Worm (Caenorhabditis elegans) whole organism, L4 larva: ENCODE data around the gene fbxb-75.

Experiments used
- D1046.2 ChIP-seq: fragments of 200-800 bp; sonication (Bioruptor generic); IDR thresholded peaks from 2 replicates; pipeline ENCODE4 v1.3.6; 2022; ENCODE audit warnings: missing genetic modification characterization, missing compliant biosample characterization
- F10B5.3 ChIP-seq: sonication (generic microtip); optimal IDR thresholded peaks from 2 replicates; lab custom pipeline; 2016; ENCODE audit warnings: mild to moderate bottlenecking, missing genetic modification characterization, missing compliant biosample characterization
- F26F4.8 ChIP-seq: fragments of 200-800 bp; sonication (Bioruptor generic); conservative IDR thresholded peaks from 2 replicates; pipeline ENCODE4 v1.3.6; 2022; ENCODE audit warnings: missing genetic modification characterization, missing compliant biosample characterization
- F44E2.7 ChIP-seq: fragments of 200-800 bp; sonication (Bioruptor generic); IDR thresholded peaks from 2 replicates; pipeline ENCODE4 v2.1.2; 2022; ENCODE audit warnings: missing genetic modification characterization, missing compliant biosample characterization
- F49E8.2 ChIP-seq: sonication (generic microtip); optimal IDR thresholded peaks from 2 replicates; lab custom pipeline; 2016; ENCODE audit warnings: missing compliant biosample characterization, mild to moderate bottlenecking, missing genetic modification characterization, borderline replicate concordance
- R02D3.7 ChIP-seq: fragments of 150-350 bp; sonication (generic microtip); optimal IDR thresholded peaks from 3 replicates; lab custom pipeline; 2014; ENCODE audit warnings: missing biosample characterization, missing genetic modification characterization
- T26A8.4 ChIP-seq: fragments of 200-800 bp; sonication (Bioruptor generic); IDR thresholded peaks from 2 replicates; pipeline ENCODE4 v1.3.6; 2022; ENCODE audit warnings: missing genetic modification characterization, missing compliant biosample characterization
- Y5F2A.4 ChIP-seq: fragments of 200-800 bp; sonication (Bioruptor generic); optimal IDR thresholded peaks from 2 replicates; lab custom pipeline; 2018; ENCODE audit warnings: mild to moderate bottlenecking, missing genetic modification characterization, missing compliant biosample characterization
- Y75B8A.6 ChIP-seq: fragments of 200-800 bp; sonication (Bioruptor generic); IDR thresholded peaks from 2 replicates; pipeline ENCODE4 v1.3.6; 2022; ENCODE audit warnings: missing genetic modification reagents, missing genetic modification characterization, missing compliant biosample characterization
- ZK337.2 ChIP-seq: fragments of 200-800 bp; sonication (Bioruptor generic); IDR thresholded peaks from 2 replicates; pipeline ENCODE4 v1.3.6; 2022; ENCODE audit warnings: missing genetic modification reagents, missing genetic modification characterization, missing compliant biosample characterization
- ZK546.5 ChIP-seq, 2 experiments: sonication (generic microtip); optimal IDR thresholded peaks; 2 replicates each; lab custom pipeline; 2017; ENCODE audit warnings: missing biosample characterization in 2 of 2, missing genetic modification characterization in 2 of 2
- aha-1 ChIP-seq: fragments of 150-350 bp; peaks from one replicate; lab custom pipeline; 2014; ENCODE audit warnings: missing biosample characterization, missing genetic modification characterization
- aly-2 ChIP-seq: sonication (generic microtip); optimal IDR thresholded peaks from 2 replicates; lab custom pipeline; 2018; ENCODE audit warnings: missing biosample characterization, missing genetic modification characterization
- arid-1 ChIP-seq: fragments of 200-800 bp; sonication (Bioruptor generic); conservative IDR thresholded peaks from 2 replicates; pipeline ENCODE4 v1.3.6; 2022; ENCODE audit warnings: missing genetic modification reagents, missing genetic modification characterization, missing compliant biosample characterization
- attf-4 ChIP-seq: sonication (generic microtip); optimal IDR thresholded peaks from 3 replicates; lab custom pipeline; 2017; ENCODE audit warnings: missing biosample characterization, missing genetic modification characterization
- ceh-20 ChIP-seq: fragments of 200-800 bp; sonication (Bioruptor generic); IDR thresholded peaks from 2 replicates; pipeline ENCODE4 v1.3.6; 2022; ENCODE audit warnings: missing genetic modification reagents, missing genetic modification characterization, missing compliant biosample characterization
- ceh-28 ChIP-seq: fragments of 150-350 bp; optimal IDR thresholded peaks from 2 replicates; lab custom pipeline; 2014; ENCODE audit warnings: missing biosample characterization, missing genetic modification reagents, missing genetic modification characterization
- ceh-44 ChIP-seq: fragments of 200-800 bp; sonication (Bioruptor generic); IDR thresholded peaks from 2 replicates; pipeline ENCODE4 v1.3.6; 2022; ENCODE audit warnings: missing genetic modification reagents, missing genetic modification characterization, missing compliant biosample characterization
- ceh-62 ChIP-seq: sonication (generic microtip); optimal IDR thresholded peaks from 2 replicates; lab custom pipeline; 2017; ENCODE audit warnings: missing biosample characterization, missing genetic modification characterization
- ceh-82 ChIP-seq: sonication (generic microtip); optimal IDR thresholded peaks from 2 replicates; lab custom pipeline; 2017; ENCODE audit warnings: missing biosample characterization, missing genetic modification characterization
- ces-1 ChIP-seq: fragments of 150-350 bp; sonication (generic microtip); optimal IDR thresholded peaks from 4 replicates; lab custom pipeline; 2014; ENCODE audit warnings: missing biosample characterization, missing genetic modification reagents, missing genetic modification characterization
- ctbp-1 ChIP-seq: fragments of 200-800 bp; sonication (Bioruptor generic); IDR thresholded peaks from 2 replicates; pipeline ENCODE4 v1.3.6; 2022; ENCODE audit warnings: missing genetic modification reagents, missing genetic modification characterization, missing compliant biosample characterization
- daf-19 ChIP-seq: fragments of 200-800 bp; sonication (Bioruptor generic); conservative IDR thresholded peaks from 2 replicates; pipeline ENCODE4 v1.3.6; 2022; ENCODE audit warnings: missing genetic modification characterization, missing compliant biosample characterization
- dmd-8 ChIP-seq: fragments of 200-800 bp; sonication (Bioruptor generic); IDR thresholded peaks from 2 replicates; pipeline ENCODE4 v1.3.6; 2022; ENCODE audit warnings: missing genetic modification characterization, missing compliant biosample characterization
- dpl-1 ChIP-seq: fragments of 150-350 bp; optimal IDR thresholded peaks from 2 replicates; lab custom pipeline; 2014; ENCODE audit warnings: missing biosample characterization, missing genetic modification reagents, missing genetic modification characterization
- egl-27 ChIP-seq: sonication (generic microtip); optimal IDR thresholded peaks from 3 replicates; lab custom pipeline; 2017; ENCODE audit warnings: missing biosample characterization, missing genetic modification reagents, missing genetic modification characterization
- hlh-11 ChIP-seq: fragments of 200-800 bp; sonication (Bioruptor generic); optimal IDR thresholded peaks from 2 replicates; lab custom pipeline; 2018; ENCODE audit warnings: mild to moderate bottlenecking, missing genetic modification characterization, missing compliant biosample characterization
- hlh-30 ChIP-seq: sonication (generic microtip); optimal IDR thresholded peaks from 2 replicates; lab custom pipeline; 2017; ENCODE audit warnings: antibody characterized with exemption, mild to moderate bottlenecking, missing genetic modification characterization, missing compliant biosample characterization; ENCODE audit not compliant: insufficient read depth
- hmg-1.1 ChIP-seq: fragments of 200-800 bp; sonication (Bioruptor generic); IDR thresholded peaks from 2 replicates; pipeline ENCODE4 v1.3.6; 2022; ENCODE audit warnings: missing genetic modification reagents, missing genetic modification characterization, missing compliant biosample characterization
- lim-7 ChIP-seq: fragments of 200-800 bp; sonication (Bioruptor generic); IDR thresholded peaks from 2 replicates; pipeline ENCODE4 v1.3.6; 2022; ENCODE audit warnings: missing genetic modification characterization, missing compliant biosample characterization
- lin-1 ChIP-seq: fragments of 200-800 bp; sonication (Bioruptor generic); IDR thresholded peaks from 2 replicates; pipeline ENCODE4 v1.3.6; 2022; ENCODE audit warnings: missing genetic modification reagents, missing genetic modification characterization, missing compliant biosample characterization
- lin-13 ChIP-seq: fragments of 150-350 bp; optimal IDR thresholded peaks from 2 replicates; lab custom pipeline; 2014; ENCODE audit warnings: missing biosample characterization, missing genetic modification reagents, missing genetic modification characterization
- lin-38 ChIP-seq: fragments of 200-800 bp; sonication (Bioruptor generic); IDR thresholded peaks from 2 replicates; pipeline ENCODE4 v1.3.6; 2022; ENCODE audit warnings: missing genetic modification reagents, missing genetic modification characterization, missing compliant biosample characterization
- lin-39 ChIP-seq: fragments of 150-350 bp; optimal IDR thresholded peaks from 2 replicates; lab custom pipeline; 2014; ENCODE audit warnings: missing biosample characterization, missing genetic modification reagents, missing genetic modification characterization
- lsy-2 ChIP-seq, 2 experiments: fragments of 150-350 bp in 1 of 2; sonication (generic microtip) in 1 of 2; optimal IDR thresholded peaks; 2 replicates each; lab custom pipeline; 2014 to 2017; ENCODE audit warnings: missing biosample characterization in 2 of 2, missing genetic modification characterization in 2 of 2
- madf-9 ChIP-seq: fragments of 200-800 bp; sonication (Bioruptor generic); conservative IDR thresholded peaks from 2 replicates; pipeline ENCODE4 v1.3.6; 2022; ENCODE audit warnings: missing genetic modification reagents, missing genetic modification characterization, missing compliant biosample characterization
- mdl-1 ChIP-seq, 2 experiments: fragments of 150-350 bp in 1 of 2; sonication (generic microtip) in 1 of 2; optimal IDR thresholded peaks; 2 replicates each; lab custom pipeline; 2014 to 2017; ENCODE audit warnings: missing biosample characterization in 2 of 2, missing genetic modification characterization in 2 of 2
- mdt-29 ChIP-seq: fragments of 200-800 bp; sonication (Bioruptor generic); IDR thresholded peaks from 2 replicates; pipeline ENCODE4 v1.3.6; 2022; ENCODE audit warnings: missing genetic modification reagents, missing genetic modification characterization, missing compliant biosample characterization
- mxl-2 ChIP-seq: fragments of 200-800 bp; sonication (Bioruptor generic); conservative IDR thresholded peaks from 2 replicates; pipeline ENCODE4 v1.3.6; 2022; ENCODE audit warnings: missing genetic modification reagents, missing genetic modification characterization, missing compliant biosample characterization
- nhr-102 ChIP-seq: sonication (generic microtip); optimal IDR thresholded peaks from 2 replicates; lab custom pipeline; 2016; ENCODE audit warnings: mild to moderate bottlenecking, missing genetic modification characterization, moderate library complexity, missing compliant biosample characterization
- nhr-111 ChIP-seq: fragments of 200-800 bp; sonication (Bioruptor generic); optimal IDR thresholded peaks from 2 replicates; lab custom pipeline; 2018; ENCODE audit warnings: mild to moderate bottlenecking, missing genetic modification characterization, missing compliant biosample characterization
- nhr-48 ChIP-seq: sonication (generic microtip); optimal IDR thresholded peaks from 2 replicates; lab custom pipeline; 2016; ENCODE audit warnings: mild to moderate bottlenecking, missing genetic modification characterization, missing compliant biosample characterization
- nhr-6 ChIP-seq: fragments of 150-350 bp; optimal IDR thresholded peaks from 2 replicates; lab custom pipeline; 2014; ENCODE audit warnings: missing biosample characterization, missing genetic modification characterization
- nhr-77 ChIP-seq: fragments of 150-350 bp; optimal IDR thresholded peaks from 2 replicates; lab custom pipeline; 2014; ENCODE audit warnings: missing biosample characterization, missing genetic modification characterization
- rbr-2 ChIP-seq: sonication (generic microtip); optimal IDR thresholded peaks from 2 replicates; lab custom pipeline; 2016; ENCODE audit warnings: missing genotype, missing genetic modification characterization, missing compliant biosample characterization
- set-16 ChIP-seq: fragments of 200-800 bp; sonication (Bioruptor generic); IDR thresholded peaks from 2 replicates; pipeline ENCODE4 v1.3.6; 2022; ENCODE audit warnings: missing genetic modification reagents, missing genetic modification characterization, missing compliant biosample characterization
- skn-1 ChIP-seq: fragments of 150-350 bp; optimal IDR thresholded peaks from 2 replicates; lab custom pipeline; 2014; ENCODE audit warnings: missing biosample characterization, missing genetic modification characterization
- snpc-1.2 ChIP-seq: fragments of 200-800 bp; sonication (Bioruptor generic); IDR thresholded peaks from 2 replicates; pipeline ENCODE4 v1.3.6; 2022; ENCODE audit warnings: missing genetic modification reagents, missing genetic modification characterization, missing compliant biosample characterization
- unc-39 ChIP-seq: sonication (generic microtip); optimal IDR thresholded peaks from 2 replicates; lab custom pipeline; 2017; ENCODE audit warnings: missing biosample characterization, missing genetic modification characterization
- zfp-2 ChIP-seq: sonication (generic microtip); optimal IDR thresholded peaks from 2 replicates; lab custom pipeline; 2016; ENCODE audit warnings: mild to moderate bottlenecking, missing genetic modification characterization, missing compliant biosample characterization
- zfp-3 ChIP-seq: fragments of 200-800 bp; sonication (Bioruptor generic); conservative IDR thresholded peaks from 2 replicates; pipeline ENCODE4 v1.3.6; 2022; ENCODE audit warnings: missing genetic modification reagents, missing genetic modification characterization, missing compliant biosample characterization
- ztf-11 ChIP-seq: fragments of 150-350 bp; optimal IDR thresholded peaks from 2 replicates; lab custom pipeline; 2014; ENCODE audit warnings: missing biosample characterization, missing genetic modification characterization
- ztf-7 ChIP-seq: fragments of 150-350 bp; optimal IDR thresholded peaks from 2 replicates; lab custom pipeline; 2014; ENCODE audit warnings: missing biosample characterization, missing genetic modification characterization

Gene fbxb-75

ce11 chrIV:4477009-4477471 is 36.1 kb upstream of the fbxb-75 start, which contains the start of gene M01H9.3 (continued):
- TF ChIP-seq nhr-77 (tag; lab: Kevin White, UChicago) (peak; percentile 20), ceh-44 (GFP tag; lab: Robert Waterston, UW) (no peak), ceh-28 (tag; lab: Kevin White, UChicago) (no peak), ZK337.2 (GFP tag; lab: Robert Waterston, UW) (no peak), rbr-2 (tag; lab: Kevin White, UChicago) (no peak), lin-1 (0 out of 2 replicates have a peak, but pooled peaks have one; percentile 11), F10B5.3 (tag; lab: Kevin White, UChicago) (no peak), R02D3.7 (tag; lab: Kevin White, UChicago) (no peak), nhr-48 (tag; lab: Kevin White, UChicago) (peak; percentile 66), ceh-20 (GFP tag; lab: Robert Waterston, UW) (peak; percentile 70), F26F4.8 (GFP tag; lab: Robert Waterston, UW) (no peak), arid-1 (GFP tag; lab: Robert Waterston, UW) (no peak), ztf-7 (no peak), T26A8.4 (no peak), D1046.2 (GFP tag; lab: Robert Waterston, UW) (no peak), mdl-1 (tag; optimal IDR thresholded peaks at IDR 0.05; lab: Kevin White, UChicago) (peak; percentile 31 to 95), nhr-102 (no peak), mdt-29 (GFP tag; lab: Robert Waterston, UW) (peak; percentile 49; the same call in 1 of the 2 replicates), attf-4 (tag; lab: Kevin White, UChicago) (no peak), aha-1 (tag; lab: Kevin White, UChicago) (peak; percentile 95), F44E2.7 (no peak), Y5F2A.4 (GFP tag; lab: Kevin White, UChicago) (no peak), hmg-1.1 (GFP tag; lab: Robert Waterston, UW) (no peak), ztf-11 (tag; lab: Kevin White, UChicago) (no peak), hlh-30 (tag; lab: Kevin White, UChicago) (peak; percentile 95), ces-1 (no peak), ZK546.5 (tag; optimal IDR thresholded peaks at IDR 0.05; lab: Kevin White, UChicago) (no peak), dmd-8 (no peak), unc-39 (tag; lab: Kevin White, UChicago) (no peak), skn-1 (tag; lab: Kevin White, UChicago) (no peak), madf-9 (GFP tag; lab: Robert Waterston, UW) (no peak), ceh-82 (tag; lab: Kevin White, UChicago) (no peak), lsy-2 (tag; optimal IDR thresholded peaks at IDR 0.05; lab: Kevin White, UChicago) (peak in 1 of 2 experiments; percentile 67), ctbp-1 (GFP tag; lab: Robert Waterston, UW) (no peak), lin-39 (tag; lab: Kevin White, UChicago) (no peak), nhr-6 (no peak), lin-38 (no peak), aly-2 (tag; lab: Kevin White, UChicago) (no peak), nhr-111 (no peak), zfp-3 (GFP tag; lab: Robert Waterston, UW) (no peak), daf-19 (GFP tag; lab: Robert Waterston, UW) (no peak), set-16 (GFP tag; lab: Robert Waterston, UW) (no peak), Y75B8A.6 (GFP tag; lab: Robert Waterston, UW) (no peak), hlh-11 (tag; lab: Kevin White, UChicago) (peak; percentile 87), snpc-1.2 (GFP tag; lab: Robert Waterston, UW) (no peak), egl-27 (tag; lab: Kevin White, UChicago) (no peak), lin-13 (GFP tag; lab: Kevin White, UChicago) (no peak), mxl-2 (GFP tag; lab: Robert Waterston, UW) (no peak), dpl-1 (GFP tag; lab: Kevin White, UChicago) (peak; percentile 11), zfp-2 (tag; lab: Kevin White, UChicago) (no peak), F49E8.2 (no peak), ceh-62 (tag; lab: Kevin White, UChicago) (no peak), lim-7 (GFP tag; lab: Robert Waterston, UW) (no peak)
